Fruit fly (Drosophila melanogaster) whole organism, embryonic: ENCODE results near the gene CG42307.
A peak's percentile ranks its signal among the peaks of the same experiment; 100 is the strongest.

Experiments
- B-H2 ChIP-seq: fragments of 200-800 bp; sonication (Bioruptor generic); optimal IDR thresholded peaks from 2 replicates; lab custom pipeline; 2018; ENCODE audit warnings: missing biosample characterization, mild to moderate bottlenecking, missing genetic modification characterization
- BEAF-32 ChIP-seq: fragments of 200-800 bp; sonication (Bioruptor generic); optimal IDR thresholded peaks from 3 replicates; lab custom pipeline; 2017; ENCODE audit warnings: missing biosample characterization, missing genetic modification characterization, mild to moderate bottlenecking, moderate library complexity, missing genetic modification reagents
- CG10321 ChIP-seq: fragments of 200-800 bp; sonication (Bioruptor generic); IDR thresholded peaks from 2 replicates; pipeline ENCODE4 v1.3.6; 2022; ENCODE audit warnings: missing biosample characterization, missing genetic modification characterization
- CG12155 ChIP-seq: fragments of 200-800 bp; sonication (Bioruptor generic); optimal IDR thresholded peaks from 3 replicates; lab custom pipeline; 2016; ENCODE audit warnings: missing biosample characterization, missing genetic modification characterization
- CG14710 ChIP-seq: fragments of 200-800 bp; sonication (Bioruptor generic); optimal IDR thresholded peaks from 3 replicates; lab custom pipeline; 2019; ENCODE audit warnings: missing biosample characterization, mild to moderate bottlenecking, missing genetic modification characterization, moderate library complexity
- CG15514 ChIP-seq: fragments of 200-800 bp; sonication (Bioruptor generic); optimal IDR thresholded peaks from 3 replicates; lab custom pipeline; 2017; ENCODE audit warnings: missing biosample characterization, missing genetic modification characterization, mild to moderate bottlenecking, moderate library complexity, missing genetic modification reagents
- CG17359 ChIP-seq: fragments of 200-800 bp; sonication (Bioruptor generic); optimal IDR thresholded peaks from 3 replicates; lab custom pipeline; 2018; ENCODE audit warnings: missing biosample characterization, mild to moderate bottlenecking, missing genetic modification characterization, moderate library complexity
- CG18599 ChIP-seq: fragments of 200-800 bp; sonication (Bioruptor generic); optimal IDR thresholded peaks from 3 replicates; lab custom pipeline; 2017; ENCODE audit warnings: missing biosample characterization, missing genetic modification characterization, mild to moderate bottlenecking, moderate library complexity, missing genetic modification reagents
- CG18764 ChIP-seq: fragments of 200-800 bp; sonication (Bioruptor generic); optimal IDR thresholded peaks from 3 replicates; lab custom pipeline; 2016; ENCODE audit warnings: missing biosample characterization, missing genetic modification characterization
- CG30020 ChIP-seq: fragments of 200-800 bp; optimal IDR thresholded peaks from 2 replicates; lab custom pipeline; 2019; ENCODE audit warnings: missing biosample characterization, mild to moderate bottlenecking, missing genetic modification characterization, moderate library complexity
- CG3065 ChIP-seq: fragments of 200-800 bp; sonication (Bioruptor generic); optimal IDR thresholded peaks from 2 replicates; lab custom pipeline; 2016; ENCODE audit warnings: missing biosample characterization, missing genetic modification characterization
- CG31441 ChIP-seq: fragments of 200-800 bp; sonication (Bioruptor generic); IDR thresholded peaks from 2 replicates; pipeline ENCODE4 v1.3.6; 2022; ENCODE audit warnings: missing biosample characterization, missing genetic modification characterization
- CG34422 ChIP-seq: fragments of 200-800 bp; sonication (Bioruptor generic); IDR thresholded peaks from 3 replicates; pipeline ENCODE4 v1.3.6; 2022; ENCODE audit warnings: missing biosample characterization, missing genetic modification characterization
- CG3847 ChIP-seq: fragments of 200-800 bp; sonication (Bioruptor generic); IDR thresholded peaks from 2 replicates; pipeline ENCODE4 v1.3.6; 2022; ENCODE audit warnings: missing biosample characterization, missing genetic modification characterization
- CG3995 ChIP-seq: fragments of 200-800 bp; sonication (Bioruptor generic); optimal IDR thresholded peaks from 3 replicates; lab custom pipeline; 2016; ENCODE audit warnings: missing biosample characterization, missing genetic modification characterization
- CG4617 ChIP-seq: fragments of 200-800 bp; sonication (Bioruptor generic); optimal IDR thresholded peaks from 3 replicates; lab custom pipeline; 2016; ENCODE audit warnings: missing biosample characterization, missing genetic modification characterization, borderline replicate concordance
- CG4730 ChIP-seq: fragments of 200-800 bp; sonication (Bioruptor generic); IDR thresholded peaks from 2 replicates; pipeline ENCODE4 v1.3.6; 2022; ENCODE audit warnings: missing biosample characterization, missing genetic modification characterization
- CG9797 ChIP-seq: fragments of 200-800 bp; sonication (Bioruptor generic); optimal IDR thresholded peaks from 3 replicates; lab custom pipeline; 2018; ENCODE audit warnings: missing biosample characterization, mild to moderate bottlenecking, missing genetic modification characterization
- Dip3 ChIP-seq: fragments of 200-800 bp; sonication (Bioruptor generic); optimal IDR thresholded peaks from 3 replicates; lab custom pipeline; 2016; ENCODE audit warnings: missing biosample characterization, missing genetic modification characterization
- H2.0 ChIP-seq: fragments of 200-800 bp; sonication (Bioruptor generic); IDR thresholded peaks from 2 replicates; pipeline ENCODE4 v1.3.6; 2022; ENCODE audit warnings: missing biosample characterization, missing genetic modification characterization
- HHEX ChIP-seq: fragments of 200-800 bp; sonication (Bioruptor generic); optimal IDR thresholded peaks from 3 replicates; lab custom pipeline; 2017; ENCODE audit warnings: missing biosample characterization, mild to moderate bottlenecking, missing genetic modification characterization, missing genetic modification reagents
- Hey ChIP-seq: fragments of 200-800 bp; sonication (Bioruptor generic); optimal IDR thresholded peaks from 3 replicates; lab custom pipeline; 2018; ENCODE audit warnings: missing biosample characterization, mild to moderate bottlenecking, missing genetic modification characterization
- MESR4 ChIP-seq: fragments of 200-800 bp; sonication (Bioruptor generic); optimal IDR thresholded peaks from 2 replicates; lab custom pipeline; 2018; ENCODE audit warnings: missing biosample characterization, mild to moderate bottlenecking, missing genetic modification characterization, moderate library complexity
- Med ChIP-seq: fragments of 200-800 bp; sonication (Bioruptor generic); peaks from one replicate; lab custom pipeline; 2016; ENCODE audit warnings: missing biosample characterization, missing genetic modification characterization, mild to moderate bottlenecking, inconsistent platforms, moderate library complexity
- Meics ChIP-seq: fragments of 200-800 bp; sonication (Bioruptor generic); optimal IDR thresholded peaks from 2 replicates; lab custom pipeline; 2017; ENCODE audit warnings: missing biosample characterization, mild to moderate bottlenecking, missing genetic modification characterization
- Myb ChIP-seq: fragments of 200-800 bp; sonication (Bioruptor generic); optimal IDR thresholded peaks from 2 replicates; lab custom pipeline; 2016; ENCODE audit warnings: missing biosample characterization, missing genetic modification characterization
- NK7.1 ChIP-seq: fragments of 200-800 bp; sonication (Bioruptor generic); optimal IDR thresholded peaks from 3 replicates; lab custom pipeline; 2016; ENCODE audit warnings: missing biosample characterization, missing genetic modification characterization
- Pdp1 ChIP-seq, 2 experiments: fragments of 200-800 bp; sonication (Bioruptor generic); optimal IDR thresholded peaks; 3 replicates each; lab custom pipeline; 2016; ENCODE audit warnings: missing biosample characterization in 2 of 2, missing genetic modification characterization in 2 of 2, mild to moderate bottlenecking in 1 of 2, moderate library complexity in 1 of 2
- ap ChIP-seq: fragments of 200-800 bp; sonication (Bioruptor generic); IDR thresholded peaks from 2 replicates; pipeline ENCODE4 v1.3.6; 2022; ENCODE audit warnings: missing biosample characterization, missing genetic modification characterization
- ash1 ChIP-seq: fragments of 200-800 bp; sonication (Bioruptor generic); optimal IDR thresholded peaks from 2 replicates; lab custom pipeline; 2018; ENCODE audit warnings: missing biosample characterization, mild to moderate bottlenecking, missing genetic modification characterization
- cad ChIP-seq: fragments of >200 bp; optimal IDR thresholded peaks from 2 replicates; lab custom pipeline; 2017; ENCODE audit warnings: missing biosample characterization, missing genetic modification characterization
- gfzf ChIP-seq: fragments of 200-800 bp; sonication (Bioruptor generic); optimal IDR thresholded peaks from 2 replicates; lab custom pipeline; 2016; ENCODE audit warnings: missing biosample characterization, mild to moderate bottlenecking, missing genetic modification characterization, moderate library complexity
- gro ChIP-seq: fragments of 200-800 bp; sonication (Bioruptor generic); optimal IDR thresholded peaks from 2 replicates; lab custom pipeline; 2016; ENCODE audit warnings: missing biosample characterization, missing genetic modification characterization
- h ChIP-seq: fragments of >200 bp; optimal IDR thresholded peaks from 2 replicates; lab custom pipeline; 2017
- inv ChIP-seq: fragments of 200-800 bp; sonication (Bioruptor generic); IDR thresholded peaks from 2 replicates; pipeline ENCODE4 v1.3.6; 2022; ENCODE audit warnings: missing biosample characterization, missing genetic modification characterization; ENCODE audit not compliant: partially characterized antibody
- jigr1 ChIP-seq: fragments of 200-800 bp; sonication (Bioruptor generic); IDR thresholded peaks from 3 replicates; pipeline ENCODE4 v1.3.6; 2022; ENCODE audit warnings: missing biosample characterization, missing genetic modification characterization
- pfk ChIP-seq: fragments of 200-800 bp; sonication (Bioruptor generic); optimal IDR thresholded peaks from 2 replicates; lab custom pipeline; 2018; ENCODE audit warnings: missing biosample characterization, mild to moderate bottlenecking, missing genetic modification characterization, moderate library complexity
- phol ChIP-seq: fragments of 200-800 bp; sonication (Bioruptor generic); optimal IDR thresholded peaks from 3 replicates; lab custom pipeline; 2018; ENCODE audit warnings: missing biosample characterization, mild to moderate bottlenecking, missing genetic modification characterization, moderate library complexity
- pzg ChIP-seq: fragments of 200-800 bp; sonication (Bioruptor generic); optimal IDR thresholded peaks from 3 replicates; lab custom pipeline; 2018; ENCODE audit warnings: missing biosample characterization, mild to moderate bottlenecking, missing genetic modification characterization, moderate library complexity
- row ChIP-seq: fragments of 200-800 bp; sonication (Bioruptor generic); IDR thresholded peaks from 3 replicates; pipeline ENCODE4 v1.3.6; 2022; ENCODE audit warnings: missing biosample characterization, missing genetic modification characterization
- sens ChIP-seq: fragments of 200-800 bp; sonication (Bioruptor generic); peaks from one replicate; lab custom pipeline; 2016; ENCODE audit warnings: missing biosample characterization, missing genetic modification characterization
- slp2 ChIP-seq: fragments of 200-800 bp; sonication (Bioruptor generic); optimal IDR thresholded peaks from 2 replicates; lab custom pipeline; 2016; ENCODE audit warnings: missing biosample characterization, missing genetic modification characterization
- sna ChIP-seq: fragments of 200-800 bp; sonication (Bioruptor generic); IDR thresholded peaks from 2 replicates; pipeline ENCODE4 v1.3.6; 2022; ENCODE audit warnings: missing biosample characterization, missing genetic modification characterization; ENCODE audit not compliant: partially characterized antibody
- stc ChIP-seq: fragments of 200-800 bp; sonication (Bioruptor generic); IDR thresholded peaks from 2 replicates; pipeline ENCODE4 v1.3.6; 2022; ENCODE audit warnings: missing biosample characterization, missing genetic modification characterization

The CG42307 gene

DNA sequence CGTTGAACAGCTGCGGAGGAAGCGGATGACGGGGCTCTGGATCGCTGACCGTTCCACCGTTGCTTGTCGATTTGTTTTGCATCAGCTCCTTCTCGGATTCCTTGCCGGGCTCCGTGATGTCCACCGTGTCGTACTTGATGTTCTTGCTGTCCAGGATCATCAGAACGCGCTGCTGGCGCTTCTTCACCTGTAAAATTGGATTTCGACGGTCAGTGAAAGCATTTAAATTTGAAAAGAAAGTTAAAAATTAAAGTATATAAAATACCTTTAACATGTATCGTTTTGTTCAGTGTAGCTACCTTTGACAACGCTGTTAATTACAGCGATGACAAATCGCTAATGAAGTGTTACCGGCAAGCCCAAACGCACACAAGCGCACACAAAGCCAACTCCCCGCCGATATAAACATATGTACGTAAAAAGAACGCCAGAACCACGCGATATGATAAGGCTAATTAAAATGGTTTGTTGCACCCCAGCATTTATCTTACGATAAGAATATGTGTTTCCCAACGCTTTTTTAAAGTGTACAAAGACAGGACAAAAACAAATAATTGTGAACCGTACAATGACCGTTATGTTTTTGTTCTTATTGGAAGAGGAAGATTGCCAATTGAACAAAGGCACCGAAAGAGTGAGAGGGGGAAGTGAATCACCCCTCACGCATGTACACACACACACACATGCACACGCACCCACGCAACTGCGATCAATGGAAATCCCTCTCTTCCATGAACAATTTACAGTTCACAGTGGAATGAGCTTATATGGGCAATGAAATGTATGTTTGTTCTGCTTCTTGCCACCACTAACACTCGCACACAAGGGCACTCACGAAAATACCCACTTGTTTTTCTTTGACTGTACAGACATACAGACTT, 39.1 kb downstream of the CG42307 start (continued):
- TF ChIP-seq H2.0 (no peak), B-H2 (GFP tag; lab: Kevin White, UChicago) (no peak), CG31441 (peak; percentile 42), NK7.1 (no peak), Dip3 (no peak), stc (GFP tag; lab: Robert Waterston, UW) (0 out of 2 replicates have a peak, but pooled peaks have one; percentile 38), CG17359 (tag; lab: Kevin White, UChicago) (peak; percentile 33), inv (GFP tag; lab: Robert Waterston, UW) (no peak), HHEX (peak; percentile 57), slp2 (GFP tag; lab: Kevin White, UChicago) (no peak), h (lab: Kevin White, UChicago) (no peak)

- TF ChIP-seq CG10321: peak; percentile 16; the same call in 1 of the 2 replicates
- TF ChIP-seq cad (GFP tag; lab: Kevin White, UChicago): peak; percentile 6
- TF ChIP-seq Med (GFP tag; lab: Kevin White, UChicago): peak; percentile 76
- no peak for TF ChIP-seq ap (GFP tag; lab: Robert Waterston, UW)
- TF ChIP-seq sna (GFP tag; lab: Robert Waterston, UW): no peak
- 0 out of 3 replicates have a peak, but pooled peaks have one; percentile 21 for TF ChIP-seq CG34422 (GFP tag; lab: Robert Waterston, UW)
- TF ChIP-seq CG4617 (GFP tag; lab: Kevin White, UChicago): peak; percentile 39
- TF ChIP-seq pzg (GFP tag; lab: Kevin White, UChicago): peak; percentile 2
- TF ChIP-seq CG3065 (GFP tag; lab: Kevin White, UChicago): peak; percentile 71
- TF ChIP-seq Hey: no peak
- TF ChIP-seq CG4730 (GFP tag; lab: Robert Waterston, UW): no peak
- TF ChIP-seq Meics (GFP tag; lab: Kevin White, UChicago): peak; percentile 38
- no peak for TF ChIP-seq jigr1 (GFP tag; lab: Robert Waterston, UW)
- peak; percentile 51 for TF ChIP-seq MESR4 (GFP tag; lab: Kevin White, UChicago)
Observed at dm6 chr3L:7368934-7369333, 40.0 kb downstream of the CG42307 start, which contains the start of gene Sh3beta. Gene Sh3beta (minus strand): TSS chr3L:7369260.

DNA sequence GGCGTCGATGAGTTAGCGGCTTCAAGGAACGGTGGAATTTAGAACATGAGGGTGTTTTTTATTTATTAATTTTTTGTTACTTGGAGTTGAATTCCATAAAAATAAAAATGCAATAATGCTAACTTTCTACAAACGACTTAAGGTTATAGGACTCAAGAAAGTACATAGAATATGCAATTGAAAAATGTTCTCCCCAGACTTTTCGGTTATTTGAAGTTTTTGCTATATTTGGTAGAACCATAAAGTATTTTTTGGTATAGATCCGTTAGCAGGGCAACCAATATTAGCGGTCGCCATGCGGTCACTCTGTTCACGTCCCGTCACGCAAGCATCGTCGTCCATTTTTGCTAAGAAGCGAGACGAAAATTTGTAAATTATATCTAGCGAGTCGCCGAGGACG, 40.6 kb downstream of the CG42307 start, which contains the start of gene akirin:
Gene akirin (plus strand): TSS at position 301 of the 400 bp plus-strand sequence.
- TF ChIP-seq CG3847 (GFP tag; lab: Robert Waterston, UW) (no peak), Med (GFP tag; lab: Kevin White, UChicago) (peak; percentile 42), ash1 (no peak), gfzf (GFP tag; lab: Kevin White, UChicago) (peak; percentile 70), CG15514 (GFP tag; lab: Kevin White, UChicago) (peak; percentile 4), gro (GFP tag; lab: Kevin White, UChicago) (no peak), CG3995 (peak; percentile 9), pzg (GFP tag; lab: Kevin White, UChicago) (peak; percentile 38), CG18764 (GFP tag; lab: Kevin White, UChicago) (no peak), CG12155 (GFP tag; lab: Kevin White, UChicago) (peak; percentile 43), CG18599 (GFP tag; lab: Kevin White, UChicago) (peak; percentile 14), row (peak; percentile 22; the same call in 1 of the 3 replicates), BEAF-32 (GFP tag; lab: Kevin White, UChicago) (peak; percentile 24), CG30020 (tag; lab: Kevin White, UChicago) (peak; percentile 30), CG9797 (peak; percentile 38), Myb (peak; percentile 28), sens (GFP tag; lab: Kevin White, UChicago) (peak; percentile 12), Pdp1 (GFP tag; optimal IDR thresholded peaks at IDR 0.05; lab: Kevin White, UChicago) (peak in 1 of 2 experiments; percentile 22), phol (peak; percentile 30), Meics (GFP tag; lab: Kevin White, UChicago) (no peak), CG14710 (tag; lab: Kevin White, UChicago) (peak; percentile 16), pfk (GFP tag; lab: Kevin White, UChicago) (peak; percentile 18)
